Worm (Caenorhabditis elegans): ENCODE measurements around the gene srg-15.

Gene srg-15

ce11 chrII:8710317-8710716, at the start of gene srg-15:
TSS of gene srg-15 (minus strand) at chrII:8710417.
- TF ChIP-seq mab-5 (tag; optimal IDR thresholded peaks at IDR 0.05) (no peak), ceh-39 (tag; optimal IDR thresholded peaks at IDR 0.05) (no peak), lsy-2 (tag; optimal IDR thresholded peaks at IDR 0.05) (no peak), mls-2 (tag; optimal IDR thresholded peaks at IDR 0.05) (no peak), blmp-1 (tag; optimal IDR thresholded peaks at IDR 0.05) (no peak), zip-8 (tag; optimal IDR thresholded peaks at IDR 0.05) (no peak), ham-2 (GFP tag; optimal IDR thresholded peaks at IDR 0.05) (no peak), ztf-11 (tag; optimal IDR thresholded peaks at IDR 0.05) (no peak), unc-39 (tag; optimal IDR thresholded peaks at IDR 0.05) (no peak), sptf-1 (tag; optimal IDR thresholded peaks at IDR 0.05) (no peak), bed-3 (GFP tag; optimal IDR thresholded peaks at IDR 0.05) (no peak), sem-2 (GFP tag; optimal IDR thresholded peaks at IDR 0.05) (no peak)

- TF ChIP-seq lin-32 (GFP tag; optimal IDR thresholded peaks at IDR 0.05) (no peak), elt-3 (tag; optimal IDR thresholded peaks at IDR 0.05) (no peak), cnd-1 (tag; optimal IDR thresholded peaks at IDR 0.05) (no peak), nhr-2 (tag; optimal IDR thresholded peaks at IDR 0.05) (no peak), M03D4.4 (tag; optimal IDR thresholded peaks at IDR 0.05) (no peak), sptf-1 (tag; optimal IDR thresholded peaks at IDR 0.05) (no peak), elt-1 (tag; optimal IDR thresholded peaks at IDR 0.05; ENCODE audit: borderline replicate concordance, insufficient read depth) (no peak), nhr-28 (tag; optimal IDR thresholded peaks at IDR 0.05) (no peak), nhr-237 (tag; optimal IDR thresholded peaks at IDR 0.05) (no peak), lsy-2 (tag; optimal IDR thresholded peaks at IDR 0.05) (no peak), unc-62 (GFP tag; optimal IDR thresholded peaks at IDR 0.05) (no peak), zip-8 (tag; optimal IDR thresholded peaks at IDR 0.05) (no peak), unc-39 (tag; optimal IDR thresholded peaks at IDR 0.05) (no peak), nhr-76 (tag; optimal IDR thresholded peaks at IDR 0.05) (no peak), flh-1 (GFP tag; optimal IDR thresholded peaks at IDR 0.05) (no peak), unc-120 (tag; optimal IDR thresholded peaks at IDR 0.05; ENCODE audit: poor library complexity, severe bottlenecking) (no peak)
Observed at ce11 chrII:8759493-8759892, 49.3 kb upstream of the srg-15 start, which contains the start of gene fut-1. TSS of gene fut-1 (minus strand) at chrII:8759593.

DNA sequence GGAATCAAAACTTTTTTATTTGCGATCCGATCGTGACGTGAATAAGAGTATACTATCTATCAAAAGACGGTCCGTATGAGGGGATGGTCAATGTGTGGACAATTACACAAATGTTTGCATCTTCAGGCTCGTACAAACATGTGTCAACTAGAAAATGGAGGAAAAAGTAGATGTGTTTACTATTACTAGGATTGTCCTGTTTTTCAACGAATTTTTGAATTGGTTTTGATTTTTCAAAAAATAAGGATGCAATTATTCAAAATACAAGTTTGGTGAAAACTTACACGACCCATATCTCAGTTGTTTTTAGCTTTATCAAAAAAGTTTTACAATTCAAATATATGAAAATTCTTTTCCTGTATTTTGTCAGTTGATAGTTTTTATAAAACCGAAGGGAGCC, 45.1 kb upstream of the srg-15 start, which contains the start of gene K08F8.7:
K08F8.7 (minus strand) TSS at position 101 of the 400 bp plus-strand sequence.
- TF ChIP-seq elt-1 (tag; optimal IDR thresholded peaks at IDR 0.05; ENCODE audit: borderline replicate concordance, insufficient read depth) (no peak), lin-32 (GFP tag; optimal IDR thresholded peaks at IDR 0.05) (no peak), nhr-237 (tag; optimal IDR thresholded peaks at IDR 0.05) (no peak), blmp-1 (tag; optimal IDR thresholded peaks at IDR 0.05) (no peak), mep-1 (tag; optimal IDR thresholded peaks at IDR 0.05) (no peak), lsy-2 (tag; optimal IDR thresholded peaks at IDR 0.05) (no peak), mab-5 (tag; optimal IDR thresholded peaks at IDR 0.05) (no peak), ceh-83 (GFP tag; optimal IDR thresholded peaks at IDR 0.05) (no peak), nhr-76 (tag; optimal IDR thresholded peaks at IDR 0.05) (no peak)

ce11 chrII:8751686-8752085, 41.5 kb upstream of the srg-15 start, which contains the start of gene atf-2:
TSS of gene atf-2 (plus strand) at chrII:8751986.
- TF ChIP-seq elt-3 (tag; optimal IDR thresholded peaks at IDR 0.05) (no peak), ceh-43 (GFP tag; optimal IDR thresholded peaks at IDR 0.05) (no peak), tbx-8 (GFP tag; optimal IDR thresholded peaks at IDR 0.05) (no peak), ces-1 (GFP tag; optimal IDR thresholded peaks at IDR 0.05) (no peak), blmp-1 (tag; optimal IDR thresholded peaks at IDR 0.05) (no peak), flh-1 (GFP tag; optimal IDR thresholded peaks at IDR 0.05) (no peak), nhr-12 (tag; optimal IDR thresholded peaks at IDR 0.05) (no peak), drap-1 (GFP tag; optimal IDR thresholded peaks at IDR 0.05) (no peak), ham-2 (GFP tag; optimal IDR thresholded peaks at IDR 0.05) (no peak), cnd-1 (tag; optimal IDR thresholded peaks at IDR 0.05) (no peak), lin-13 (tag; optimal IDR thresholded peaks at IDR 0.05) (no peak), nhr-2 (tag; optimal IDR thresholded peaks at IDR 0.05) (no peak), nhr-28 (tag; optimal IDR thresholded peaks at IDR 0.05) (no peak), zip-8 (tag; optimal IDR thresholded peaks at IDR 0.05) (no peak)

ce11 chrII:8751042-8751441, 40.8 kb upstream of the srg-15 start:
- peak; percentile 1 for TF ChIP-seq elt-1 (tag; optimal IDR thresholded peaks at IDR 0.05; ENCODE audit: borderline replicate concordance, insufficient read depth)
- no peak for TF ChIP-seq sem-2 (GFP tag; optimal IDR thresholded peaks at IDR 0.05)
- TF ChIP-seq zip-8 (tag; optimal IDR thresholded peaks at IDR 0.05) = no peak
- TF ChIP-seq bed-3 (GFP tag; optimal IDR thresholded peaks at IDR 0.05) = no peak
- TF ChIP-seq lsy-2 (tag; optimal IDR thresholded peaks at IDR 0.05) = no peak
- no peak for TF ChIP-seq M03D4.4 (tag; optimal IDR thresholded peaks at IDR 0.05)
- peak; percentile 99 for TF ChIP-seq ham-2 (GFP tag; optimal IDR thresholded peaks at IDR 0.05)
- TF ChIP-seq mep-1 (tag; optimal IDR thresholded peaks at IDR 0.05) = peak; percentile 5
- TF ChIP-seq nhr-2 (tag; optimal IDR thresholded peaks at IDR 0.05) = no peak
- TF ChIP-seq mls-2 (tag; optimal IDR thresholded peaks at IDR 0.05) = no peak
- TF ChIP-seq pha-4 (tag; optimal IDR thresholded peaks at IDR 0.05) = no peak
- TF ChIP-seq tbx-8 (GFP tag; optimal IDR thresholded peaks at IDR 0.05) = no peak
- TF ChIP-seq nhr-237 (tag; optimal IDR thresholded peaks at IDR 0.05) = peak; percentile 8
- TF ChIP-seq blmp-1 (tag; optimal IDR thresholded peaks at IDR 0.05) = peak; percentile 100
- no peak for TF ChIP-seq lin-13 (tag; optimal IDR thresholded peaks at IDR 0.05)
- TF ChIP-seq ces-1 (GFP tag; optimal IDR thresholded peaks at IDR 0.05) = no peak
- no peak for TF ChIP-seq unc-120 (tag; optimal IDR thresholded peaks at IDR 0.05; ENCODE audit: poor library complexity, severe bottlenecking)
- no peak for TF ChIP-seq ztf-11 (tag; optimal IDR thresholded peaks at IDR 0.05)
- no peak for TF ChIP-seq lin-32 (GFP tag; optimal IDR thresholded peaks at IDR 0.05)

Data from whole organism, mixed stage, embryonic.